Worm (Caenorhabditis elegans): ENCODE data around the gene T05A10.6.

DNA sequence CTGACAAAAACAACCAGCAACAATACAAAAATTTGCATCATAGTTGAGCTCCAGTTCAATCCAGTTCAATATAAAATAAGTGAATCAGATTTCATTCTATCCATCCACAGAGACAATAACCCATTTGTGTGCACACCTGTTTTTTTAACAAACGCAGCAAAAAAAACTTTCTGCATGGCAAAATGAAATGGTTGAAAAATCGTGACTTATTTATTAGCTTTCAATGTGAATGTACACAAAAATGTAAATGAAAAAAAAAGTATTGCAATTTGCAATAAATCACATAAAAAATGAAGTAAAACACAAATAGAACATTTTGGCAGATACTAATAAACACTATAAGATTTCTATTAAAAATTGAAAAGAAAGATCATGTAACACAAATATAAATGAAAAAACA is at the start of gene T05A10.6:
- TF ChIP-seq nhr-11 (tag; optimal IDR thresholded peaks at IDR 0.05) (no peak), nhr-23 (tag; optimal IDR thresholded peaks at IDR 0.05) (no peak), elt-2 (tag; optimal IDR thresholded peaks at IDR 0.05) (no peak), daf-12 (tag; optimal IDR thresholded peaks at IDR 0.05) (no peak), mdl-1 (tag; optimal IDR thresholded peaks at IDR 0.05) (no peak), unc-62 (GFP tag; optimal IDR thresholded peaks at IDR 0.05) (no peak)
